Fruit fly (Drosophila melanogaster): Measurements from ENCODE around the gene CG43783.

The CG43783 gene

dm6 chr3L:8996173-8996767 is 42.2 kb upstream of the CG43783 start (continued):
- no peak for TF ChIP-seq gsb (GFP tag; IDR thresholded peaks at IDR 0.05)
- peak; percentile 44 for TF ChIP-seq trem (tag; optimal IDR thresholded peaks at IDR 0.05)
- no peak for TF ChIP-seq HmgD (GFP tag; optimal IDR thresholded peaks at IDR 0.05)
- no peak for TF ChIP-seq fd102C (GFP tag; optimal IDR thresholded peaks at IDR 0.05)
- peak; percentile 68; the same call in 2 of the 3 replicates for TF ChIP-seq H15 (GFP tag; IDR thresholded peaks at IDR 0.05)
- TF ChIP-seq CG18619 (GFP tag; optimal IDR thresholded peaks at IDR 0.05) = peak; percentile 23
- peak; percentile 72 for TF ChIP-seq CG14014 (GFP tag; IDR thresholded peaks at IDR 0.05)
- TF ChIP-seq CG1233 (GFP tag; optimal IDR thresholded peaks at IDR 0.05) = peak; percentile 39
- TF ChIP-seq seq (GFP tag; IDR thresholded peaks at IDR 0.05) = peak; percentile 57
- TF ChIP-seq Hmr (GFP tag; optimal IDR thresholded peaks at IDR 0.05) = no peak
- TF ChIP-seq Scr (GFP tag; IDR thresholded peaks at IDR 0.05; ENCODE audit: partially characterized antibody) = no peak
- peak; percentile 43 for TF ChIP-seq CG12155 (GFP tag; optimal IDR thresholded peaks at IDR 0.05)
- TF ChIP-seq trh (GFP tag; optimal IDR thresholded peaks at IDR 0.05) = no peak
- TF ChIP-seq Side (GFP tag; optimal IDR thresholded peaks at IDR 0.05) = peak; percentile 29
- peak; percentile 32 for TF ChIP-seq Dek (tag; optimal IDR thresholded peaks at IDR 0.05)
- no peak for TF ChIP-seq CG2129 (GFP tag; IDR thresholded peaks at IDR 0.05; ENCODE audit: partially characterized antibody)
- TF ChIP-seq bcd (GFP tag; optimal IDR thresholded peaks at IDR 0.05) = peak; percentile 38
- TF ChIP-seq CG10147 (GFP tag; optimal IDR thresholded peaks at IDR 0.05) = no peak
- peak; percentile 61 for TF ChIP-seq CG14667 (GFP tag; IDR thresholded peaks at IDR 0.05)
- peak; percentile 19 for TF ChIP-seq CG13624 (GFP tag; optimal IDR thresholded peaks at IDR 0.05)
- TF ChIP-seq slbo (GFP tag; IDR thresholded peaks at IDR 0.05) = peak; percentile 66
- TF ChIP-seq dm (GFP tag; optimal IDR thresholded peaks at IDR 0.05) = peak; percentile 10
- no peak for TF ChIP-seq insv (GFP tag; optimal IDR thresholded peaks at IDR 0.05)
- TF ChIP-seq HLHmδ (GFP tag; optimal IDR thresholded peaks at IDR 0.05) = no peak
- peak; percentile 68 for TF ChIP-seq ind (GFP tag; optimal IDR thresholded peaks at IDR 0.05)
- TF ChIP-seq CG15601 (tag; optimal IDR thresholded peaks at IDR 0.05) = no peak
- TF ChIP-seq bsh (GFP tag; optimal IDR thresholded peaks at IDR 0.05) = peak in 1 of 2 experiments; percentile 79
- peak; percentile 63; the same call in 1 of the 2 replicates for TF ChIP-seq CG8765 (GFP tag; IDR thresholded peaks at IDR 0.05)
- no peak for TF ChIP-seq CG1832 (GFP tag; optimal IDR thresholded peaks at IDR 0.05)
- peak; percentile 3 for TF ChIP-seq Usf (GFP tag; optimal IDR thresholded peaks at IDR 0.05)
- TF ChIP-seq Ravus (GFP tag; IDR thresholded peaks at IDR 0.05) = no peak; the same call in 1 of the 2 replicates
- TF ChIP-seq Med (GFP tag) = peak; percentile 93
- peak; percentile 69 for TF ChIP-seq Ptx1 (GFP tag; IDR thresholded peaks at IDR 0.05)
- TF ChIP-seq Nf-YB (GFP tag; optimal IDR thresholded peaks at IDR 0.05) = no peak
- TF ChIP-seq CG1647 (GFP tag; optimal IDR thresholded peaks at IDR 0.05) = peak; percentile 48
- TF ChIP-seq CG10209 (GFP tag; optimal IDR thresholded peaks at IDR 0.05) = peak; percentile 34
- TF ChIP-seq CG12942 (GFP tag; optimal IDR thresholded peaks at IDR 0.05) = peak; percentile 41
- no peak for TF ChIP-seq CG17568 (GFP tag; optimal IDR thresholded peaks at IDR 0.05)
- no peak for TF ChIP-seq Poxn (GFP tag; IDR thresholded peaks at IDR 0.05)
- TF ChIP-seq HLH4C (GFP tag; IDR thresholded peaks at IDR 0.05; ENCODE audit: partially characterized antibody) = no peak
- TF ChIP-seq Asciz (GFP tag; optimal IDR thresholded peaks at IDR 0.05) = peak; percentile 61
- TF ChIP-seq her (GFP tag; optimal IDR thresholded peaks at IDR 0.05) = no peak
- peak; percentile 30 for TF ChIP-seq tup (GFP tag; optimal IDR thresholded peaks at IDR 0.05)
- TF ChIP-seq kni (GFP tag; optimal IDR thresholded peaks at IDR 0.05) = no peak
- no peak for TF ChIP-seq grn (GFP tag; optimal IDR thresholded peaks at IDR 0.05)
- peak; percentile 48 for TF ChIP-seq Hr3 (GFP tag; optimal IDR thresholded peaks at IDR 0.05)
- TF ChIP-seq CkIIα-i1 (GFP tag; IDR thresholded peaks at IDR 0.05) = no peak
- TF ChIP-seq sr (GFP tag; IDR thresholded peaks at IDR 0.05) = no peak
- peak; percentile 66 for TF ChIP-seq bab2 (GFP tag; optimal IDR thresholded peaks at IDR 0.05)
- peak; percentile 57 for TF ChIP-seq CG10267 (tag; optimal IDR thresholded peaks at IDR 0.05)

Measured in whole organism, embryonic.